Worm (Caenorhabditis elegans) whole organism, L1 larva: Measurements from ENCODE around the gene srab-12.

Source experiments
- blmp-1 ChIP-seq: fragments of 150-350 bp; optimal IDR thresholded peaks from 2 replicates; lab custom pipeline; 2014; ENCODE audit warnings: missing biosample characterization, missing genetic modification characterization
- ceh-90 ChIP-seq: sonication (generic microtip); optimal IDR thresholded peaks from 2 replicates; lab custom pipeline; 2016; ENCODE audit warnings: missing genetic modification characterization, missing compliant biosample characterization
- dpl-1 ChIP-seq, 3 experiments: fragments of 150-350 bp in 2 of 3; sonication (generic microtip) in 1 of 3; optimal IDR thresholded peaks; 2 replicates each; lab custom pipeline; 2014 to 2017; ENCODE audit warnings: missing biosample characterization in 3 of 3, missing genetic modification characterization in 3 of 3, missing genetic modification reagents in 3 of 3
- dsc-1 ChIP-seq: sonication (generic microtip); optimal IDR thresholded peaks from 2 replicates; lab custom pipeline; 2016; ENCODE audit warnings: mild to moderate bottlenecking, missing genetic modification characterization, missing compliant biosample characterization
- egl-13 ChIP-seq: sonication (generic microtip); optimal IDR thresholded peaks from 2 replicates; lab custom pipeline; 2016; ENCODE audit warnings: missing genotype, missing genetic modification reagents, missing genetic modification characterization, missing compliant biosample characterization
- fkh-4 ChIP-seq: sonication (generic microtip); optimal IDR thresholded peaks from 2 replicates; lab custom pipeline; 2016; ENCODE audit warnings: missing compliant biosample characterization, missing genetic modification characterization, borderline replicate concordance
- isw-1 ChIP-seq: fragments of 200-800 bp; sonication (Bioruptor generic); IDR thresholded peaks from 2 replicates; pipeline ENCODE4 v1.3.6; 2022; ENCODE audit warnings: missing genetic modification characterization, missing compliant biosample characterization
- jun-1 ChIP-seq: fragments of 150-350 bp; optimal IDR thresholded peaks from 2 replicates; lab custom pipeline; 2014; ENCODE audit warnings: missing biosample characterization, missing genetic modification reagents, missing genetic modification characterization
- lin-14 ChIP-seq: fragments of 200-800 bp; sonication (Bioruptor generic); optimal IDR thresholded peaks from 2 replicates; lab custom pipeline; 2018; ENCODE audit warnings: mild to moderate bottlenecking, missing genetic modification characterization, moderate library complexity, missing compliant biosample characterization
- lin-35 ChIP-seq, 2 experiments: fragments of 150-350 bp; optimal IDR thresholded peaks; 2 replicates each; lab custom pipeline; 2014; ENCODE audit warnings: missing biosample characterization in 2 of 2, missing genetic modification characterization in 2 of 2, missing genetic modification reagents in 2 of 2
- nhr-20 ChIP-seq: sonication (generic microtip); optimal IDR thresholded peaks from 2 replicates; lab custom pipeline; 2016; ENCODE audit warnings: mild to moderate bottlenecking, missing genetic modification characterization, missing compliant biosample characterization
- nhr-77 ChIP-seq: fragments of 150-350 bp; optimal IDR thresholded peaks from 2 replicates; lab custom pipeline; 2014; ENCODE audit warnings: missing biosample characterization, missing genetic modification characterization
- nhr-85 ChIP-seq: sonication (generic microtip); peaks from one replicate; lab custom pipeline; 2016; ENCODE audit warnings: missing genetic modification characterization, inconsistent platforms, missing compliant biosample characterization
- pag-3 ChIP-seq: sonication (generic microtip); optimal IDR thresholded peaks from 2 replicates; lab custom pipeline; 2017; ENCODE audit warnings: missing genetic modification characterization, mild to moderate bottlenecking, missing compliant biosample characterization, antibody characterized with exemption, borderline replicate concordance; ENCODE audit not compliant: insufficient read depth
- pqm-1 ChIP-seq: sonication (generic microtip); optimal IDR thresholded peaks from 3 replicates; lab custom pipeline; 2017; ENCODE audit warnings: missing biosample characterization, missing genetic modification characterization
- rnt-1 ChIP-seq: sonication (generic microtip); optimal IDR thresholded peaks from 2 replicates; lab custom pipeline; 2016; ENCODE audit warnings: mild to moderate bottlenecking, missing genetic modification characterization, moderate library complexity, missing compliant biosample characterization
- snpc-4 ChIP-seq: fragments of 150-350 bp; optimal IDR thresholded peaks from 2 replicates; lab custom pipeline; 2014; ENCODE audit warnings: missing biosample characterization, missing genetic modification characterization
- unc-98 ChIP-seq: fragments of 200-800 bp; sonication (Bioruptor generic); IDR thresholded peaks from 2 replicates; pipeline ENCODE4 v1.3.6; 2022; ENCODE audit warnings: missing genetic modification characterization, missing compliant biosample characterization
- ztf-11 ChIP-seq, 2 experiments: sonication (generic microtip); optimal IDR thresholded peaks; 2 replicates each; lab custom pipeline; 2016 to 2017; ENCODE audit warnings: missing genetic modification characterization in 2 of 2, missing biosample characterization in 1 of 2, missing compliant biosample characterization in 1 of 2

The srab-12 gene

DNA sequence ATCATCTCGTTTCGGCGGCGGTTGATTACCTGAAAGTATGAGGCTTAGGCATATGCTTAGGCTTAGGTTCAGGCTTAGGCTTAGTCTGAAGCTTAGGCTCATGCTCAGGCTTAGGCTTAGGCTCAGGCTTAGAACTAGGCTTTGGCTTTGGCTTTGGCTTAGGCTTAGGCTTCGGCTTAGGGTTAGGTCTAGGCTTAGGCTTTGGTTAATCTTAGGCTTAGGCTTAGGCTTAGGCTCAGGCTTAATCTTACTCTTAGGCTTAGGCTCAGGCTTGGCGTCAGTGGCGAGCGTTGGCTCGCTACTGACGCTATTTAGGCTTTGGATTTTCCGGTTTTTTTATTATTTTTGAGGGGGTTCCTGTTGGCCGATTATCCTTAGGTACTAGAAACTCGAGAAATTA is 39.6 kb downstream of the srab-12 start:
- TF ChIP-seq nhr-85 (tag; lab: Kevin White, UChicago) (no peak), lin-35 (GFP tag; optimal IDR thresholded peaks at IDR 0.05; lab: Kevin White, UChicago) (no peak), lin-14 (no peak), pag-3 (tag; lab: Kevin White, UChicago) (no peak), isw-1 (GFP tag; lab: Robert Waterston, UW) (no peak), unc-98 (GFP tag; lab: Robert Waterston, UW) (no peak), snpc-4 (tag; lab: Kevin White, UChicago) (no peak), ceh-90 (tag; lab: Kevin White, UChicago) (no peak), egl-13 (tag; lab: Kevin White, UChicago) (no peak), nhr-20 (tag; lab: Kevin White, UChicago) (no peak), ztf-11 (tag; optimal IDR thresholded peaks at IDR 0.05; lab: Kevin White, UChicago) (no peak), pqm-1 (no peak)

- TF ChIP-seq pag-3 (tag; lab: Kevin White, UChicago): no peak
- TF ChIP-seq dpl-1 (GFP tag; optimal IDR thresholded peaks at IDR 0.05; lab: Kevin White, UChicago): no peak
- TF ChIP-seq unc-98 (GFP tag; lab: Robert Waterston, UW): no peak
- no peak for TF ChIP-seq nhr-77 (tag; lab: Kevin White, UChicago)
- TF ChIP-seq nhr-85 (tag; lab: Kevin White, UChicago): no peak
- TF ChIP-seq fkh-4 (tag; lab: Kevin White, UChicago): no peak
- no peak for TF ChIP-seq blmp-1
Measured at ce11 chrV:17739801-17740200, 43.6 kb downstream of the srab-12 start, which contains the start of gene cutl-4. Gene cutl-4, minus strand, starts transcription at chrV:17739901.

ce11 chrV:17732516-17732915 is 50.9 kb downstream of the srab-12 start, which contains the start of gene twk-42:
Gene twk-42, minus strand, starts transcription at chrV:17732616.
- no peak for TF ChIP-seq dsc-1 (tag; lab: Kevin White, UChicago)
- TF ChIP-seq jun-1 (tag; lab: Kevin White, UChicago): no peak
- peak; percentile 29 for TF ChIP-seq rnt-1 (tag; lab: Kevin White, UChicago)
